Fruit fly (Drosophila melanogaster) whole organism, wandering third instar larva: ENCODE results near the gene edin.

Experiments used
- CG32264 ChIP-seq: fragments of 200-800 bp; sonication (Bioruptor generic); optimal IDR thresholded peaks from 2 replicates; lab custom pipeline; 2016; ENCODE audit warnings: missing biosample characterization, missing genetic modification characterization
- GATAd ChIP-seq: sonication (Bioruptor generic); optimal IDR thresholded peaks from 2 replicates; lab custom pipeline; 2016; ENCODE audit warnings: missing biosample characterization, missing genetic modification characterization
- HLH106 ChIP-seq: fragments of 200-800 bp; optimal IDR thresholded peaks from 3 replicates; lab custom pipeline; 2019; ENCODE audit warnings: missing biosample characterization, mild to moderate bottlenecking, missing genetic modification characterization, moderate library complexity
- Hr78 ChIP-seq: fragments of >200 bp; optimal IDR thresholded peaks from 2 replicates; lab custom pipeline; 2017; ENCODE audit warnings: missing biosample characterization, missing genetic modification characterization
- Myc ChIP-seq: fragments of >200 bp; optimal IDR thresholded peaks from 2 replicates; lab custom pipeline; 2017
- Rel ChIP-seq, 2 experiments: fragments of 200-800 bp; sonication (Bioruptor generic) in 1 of 2; optimal IDR thresholded peaks; 2 replicates in 1 of 2; 3 replicates in 1 of 2; lab custom pipeline; 2016 to 2019; ENCODE audit warnings: mild to moderate bottlenecking in 2 of 2, missing biosample characterization in 2 of 2, missing genetic modification characterization in 2 of 2, moderate library complexity in 1 of 2
- Sp1 ChIP-seq: fragments of 200-800 bp; sonication (Bioruptor generic); optimal IDR thresholded peaks from 3 replicates; lab custom pipeline; 2019; ENCODE audit warnings: missing biosample characterization, mild to moderate bottlenecking, missing genetic modification characterization, moderate library complexity
- dl ChIP-seq, 2 experiments: fragments of 175-275, 200-275 bp in 1 of 2; fragments of 200-275 bp in 1 of 2; sonication (Bioruptor generic); optimal IDR thresholded peaks; lab custom pipeline; 2018; ENCODE audit warnings: mild to moderate bottlenecking in 2 of 2, missing biosample characterization in 2 of 2, missing genetic modification characterization in 2 of 2, moderate library complexity in 2 of 2; ENCODE audit not compliant: partially characterized antibody in 2 of 2, insufficient read depth in 1 of 2
- fru ChIP-seq: fragments of 200-800 bp; sonication (Bioruptor generic); optimal IDR thresholded peaks from 3 replicates; lab custom pipeline; 2016; ENCODE audit warnings: missing biosample characterization, mild to moderate bottlenecking, missing genetic modification characterization
- h ChIP-seq: fragments of 200-800 bp; sonication (Bioruptor generic); optimal IDR thresholded peaks from 3 replicates; lab custom pipeline; 2016; ENCODE audit warnings: missing biosample characterization, mild to moderate bottlenecking, missing genetic modification characterization
- jim ChIP-seq: fragments of 175-275, 200-325 bp; sonication (Bioruptor generic); optimal IDR thresholded peaks from 2 replicates; lab custom pipeline; 2016; ENCODE audit warnings: missing biosample characterization, mild to moderate bottlenecking, missing genetic modification characterization
- psq ChIP-seq: fragments of 200-800 bp; sonication (Bioruptor generic); optimal IDR thresholded peaks from 3 replicates; lab custom pipeline; 2017; ENCODE audit warnings: missing biosample characterization, mild to moderate bottlenecking, missing genetic modification characterization, moderate library complexity
- usp ChIP-seq: fragments of >200 bp; optimal IDR thresholded peaks from 2 replicates; lab custom pipeline; 2017; ENCODE audit warnings: missing biosample characterization, missing genetic modification characterization
- woc ChIP-seq: sonication (Bioruptor generic); optimal IDR thresholded peaks from 2 replicates; lab custom pipeline; 2016; ENCODE audit warnings: missing biosample characterization, mild to moderate bottlenecking, missing genetic modification characterization

dm6 chr3L:17476496-17476895, 18.2 kb upstream of the edin start:
- TF ChIP-seq jim (GFP tag; lab: Kevin White, UChicago) (no peak), woc (GFP tag; lab: Kevin White, UChicago) (no peak), fru (GFP tag; lab: Kevin White, UChicago) (no peak), HLH106 (tag; lab: Kevin White, UChicago) (no peak), GATAd (GFP tag; lab: Kevin White, UChicago) (no peak), psq (GFP tag; lab: Kevin White, UChicago) (no peak), Hr78 (no peak), dl (GFP tag; optimal IDR thresholded peaks at IDR 0.05; lab: Kevin White, UChicago; ENCODE audit: insufficient read depth in 1 of 2, partially characterized antibody in 2 of 2) (no peak), usp (no peak), Rel (GFP tag; optimal IDR thresholded peaks at IDR 0.05; lab: Kevin White, UChicago) (no peak), Rel (tag; optimal IDR thresholded peaks at IDR 0.05; lab: Kevin White, UChicago) (no peak), Sp1 (GFP tag; lab: Kevin White, UChicago) (no peak), h (GFP tag; lab: Kevin White, UChicago) (no peak), Myc (lab: Kevin White, UChicago) (no peak), CG32264 (GFP tag; lab: Kevin White, UChicago) (no peak)
